Worm (Caenorhabditis elegans) whole organism, L2 larva: ENCODE measurements around the gene H04D03.6.

Experiments used
- C34F6.9 ChIP-seq: fragments of 150-350 bp; optimal IDR thresholded peaks from 2 replicates; lab custom pipeline; 2014; ENCODE audit warnings: missing biosample characterization, missing genetic modification characterization
- F13H6.1 ChIP-seq: sonication (generic microtip); optimal IDR thresholded peaks from 2 replicates; lab custom pipeline; 2016; ENCODE audit warnings: missing genetic modification characterization, missing compliant biosample characterization
- R02D3.7 ChIP-seq: fragments of 150-350 bp; optimal IDR thresholded peaks from 2 replicates; lab custom pipeline; 2014; ENCODE audit warnings: missing biosample characterization, missing genetic modification characterization
- Y55F3AM.14 ChIP-seq: fragments of 200-800 bp; sonication (Bioruptor generic); optimal IDR thresholded peaks from 2 replicates; lab custom pipeline; 2018; ENCODE audit warnings: mild to moderate bottlenecking, missing genetic modification characterization, missing compliant biosample characterization
- ZK546.5 ChIP-seq: sonication (generic microtip); optimal IDR thresholded peaks from 2 replicates; lab custom pipeline; 2017; ENCODE audit warnings: missing biosample characterization, missing genetic modification characterization
- alr-1 ChIP-seq: fragments of 150-350 bp; optimal IDR thresholded peaks from 2 replicates; lab custom pipeline; 2014; ENCODE audit warnings: missing biosample characterization, missing genetic modification characterization
- aly-2 ChIP-seq: fragments of 150-350 bp; optimal IDR thresholded peaks from 2 replicates; lab custom pipeline; 2014; ENCODE audit warnings: missing biosample characterization, missing genetic modification characterization
- ama-1 ChIP-seq: fragments of 150-350 bp; optimal IDR thresholded peaks from 2 replicates; lab custom pipeline; 2018; ENCODE audit warnings: inconsistent platforms
- blmp-1 ChIP-seq: sonication (generic microtip); optimal IDR thresholded peaks from 2 replicates; lab custom pipeline; 2017; ENCODE audit warnings: missing genetic modification characterization, mild to moderate bottlenecking, missing compliant biosample characterization, antibody characterized with exemption, moderate library complexity; ENCODE audit not compliant: insufficient read depth
- ceh-16 ChIP-seq: fragments of 150-350 bp; optimal IDR thresholded peaks from 2 replicates; lab custom pipeline; 2014; ENCODE audit warnings: missing biosample characterization, missing genetic modification characterization
- ceh-82 ChIP-seq: fragments of 150-350 bp; optimal IDR thresholded peaks from 2 replicates; lab custom pipeline; 2014; ENCODE audit warnings: missing biosample characterization, missing genetic modification characterization
- crh-2 ChIP-seq: sonication (generic microtip); optimal IDR thresholded peaks from 2 replicates; lab custom pipeline; 2017; ENCODE audit warnings: missing biosample characterization, missing genetic modification characterization
- dmd-4 ChIP-seq: sonication (generic microtip); optimal IDR thresholded peaks from 2 replicates; lab custom pipeline; 2017; ENCODE audit warnings: missing biosample characterization, missing genetic modification characterization
- egl-27 ChIP-seq: sonication (generic microtip); optimal IDR thresholded peaks from 3 replicates; lab custom pipeline; 2017; ENCODE audit warnings: missing biosample characterization, missing genetic modification reagents, missing genetic modification characterization
- elt-1 ChIP-seq: fragments of 150-350 bp; optimal IDR thresholded peaks from 2 replicates; lab custom pipeline; 2014; ENCODE audit warnings: missing biosample characterization, missing genetic modification characterization
- elt-3 ChIP-seq: sonication (generic microtip); optimal IDR thresholded peaks from 2 replicates; lab custom pipeline; 2017; ENCODE audit warnings: missing biosample characterization, missing genetic modification characterization
- fos-1 ChIP-seq: fragments of 150-350 bp; optimal IDR thresholded peaks from 2 replicates; lab custom pipeline; 2014; ENCODE audit warnings: missing biosample characterization, missing genetic modification characterization
- gmeb-1 ChIP-seq: fragments of 150-350 bp; optimal IDR thresholded peaks from 2 replicates; lab custom pipeline; 2014; ENCODE audit warnings: missing biosample characterization, missing genetic modification characterization
- lin-11 ChIP-seq: fragments of 150-350 bp; sonication (generic microtip); optimal IDR thresholded peaks from 2 replicates; lab custom pipeline; 2014; ENCODE audit warnings: missing biosample characterization, missing genetic modification characterization, inconsistent platforms, mixed read lengths
- lin-13 ChIP-seq: fragments of 150-350 bp; optimal IDR thresholded peaks from 2 replicates; lab custom pipeline; 2014; ENCODE audit warnings: missing biosample characterization, missing genetic modification reagents, missing genetic modification characterization
- lin-39 ChIP-seq: fragments of 150-350 bp; optimal IDR thresholded peaks from 2 replicates; lab custom pipeline; 2014; ENCODE audit warnings: missing biosample characterization, missing genetic modification reagents, missing genetic modification characterization
- lsy-2 ChIP-seq, 2 experiments: fragments of 150-350 bp in 1 of 2; sonication (generic microtip) in 1 of 2; optimal IDR thresholded peaks; 2 replicates each; lab custom pipeline; 2014 to 2017; ENCODE audit warnings: missing biosample characterization in 2 of 2, missing genetic modification characterization in 2 of 2
- mab-5 ChIP-seq: fragments of 150-350 bp; optimal IDR thresholded peaks from 2 replicates; lab custom pipeline; 2014; ENCODE audit warnings: missing biosample characterization, missing genetic modification characterization
- mbf-1 ChIP-seq: sonication (generic microtip); optimal IDR thresholded peaks from 2 replicates; lab custom pipeline; 2017; ENCODE audit warnings: missing biosample characterization, missing genetic modification characterization
- mdl-1 ChIP-seq, 2 experiments: fragments of 150-350 bp in 1 of 2; sonication (generic microtip) in 1 of 2; optimal IDR thresholded peaks; 2 replicates each; lab custom pipeline; 2017; ENCODE audit warnings: missing biosample characterization in 2 of 2, missing genetic modification characterization in 2 of 2
- nhr-10 ChIP-seq: sonication (generic microtip); optimal IDR thresholded peaks from 2 replicates; lab custom pipeline; 2017; ENCODE audit warnings: missing biosample characterization, missing genetic modification characterization
- nhr-11 ChIP-seq: fragments of 150-350 bp; optimal IDR thresholded peaks from 2 replicates; lab custom pipeline; 2014; ENCODE audit warnings: missing biosample characterization, missing genetic modification characterization
- nhr-12 ChIP-seq: fragments of 150-350 bp; optimal IDR thresholded peaks from 2 replicates; lab custom pipeline; 2014; ENCODE audit warnings: missing biosample characterization, missing genetic modification characterization
- nhr-129 ChIP-seq: fragments of 150-350 bp; optimal IDR thresholded peaks from 2 replicates; lab custom pipeline; 2014; ENCODE audit warnings: missing biosample characterization, missing genetic modification characterization
- nhr-21 ChIP-seq: fragments of 150-350 bp; optimal IDR thresholded peaks from 2 replicates; lab custom pipeline; 2014; ENCODE audit warnings: missing biosample characterization, missing genetic modification characterization
- nhr-23 ChIP-seq: fragments of 150-350 bp; optimal IDR thresholded peaks from 2 replicates; lab custom pipeline; 2014; ENCODE audit warnings: missing biosample characterization, missing genetic modification reagents, missing genetic modification characterization
- nhr-237 ChIP-seq: fragments of 150-350 bp; optimal IDR thresholded peaks from 2 replicates; lab custom pipeline; 2014; ENCODE audit warnings: missing biosample characterization, missing genetic modification characterization
- nhr-25 ChIP-seq: fragments of 150-350 bp; sonication (generic microtip); optimal IDR thresholded peaks from 3 replicates; lab custom pipeline; 2014; ENCODE audit warnings: missing biosample characterization, missing genetic modification characterization
- nhr-6 ChIP-seq: fragments of 150-350 bp; optimal IDR thresholded peaks from 2 replicates; lab custom pipeline; 2014; ENCODE audit warnings: missing biosample characterization, missing genetic modification characterization
- nhr-77 ChIP-seq: fragments of 150-350 bp; optimal IDR thresholded peaks from 2 replicates; lab custom pipeline; 2014; ENCODE audit warnings: missing biosample characterization, missing genetic modification characterization
- peb-1 ChIP-seq: fragments of 150-350 bp; optimal IDR thresholded peaks from 2 replicates; lab custom pipeline; 2014; ENCODE audit warnings: missing biosample characterization, missing genetic modification characterization
- sem-4 ChIP-seq: fragments of 150-350 bp; optimal IDR thresholded peaks from 2 replicates; lab custom pipeline; 2014; ENCODE audit warnings: missing biosample characterization, missing genetic modification reagents, missing genetic modification characterization
- skn-1 ChIP-seq: sonication (generic microtip); optimal IDR thresholded peaks from 2 replicates; lab custom pipeline; 2017; ENCODE audit warnings: missing biosample characterization, missing genetic modification characterization
- sma-3 ChIP-seq: sonication (generic microtip); optimal IDR thresholded peaks from 2 replicates; lab custom pipeline; 2016; ENCODE audit warnings: missing genetic modification reagents, missing genetic modification characterization, missing compliant biosample characterization
- sma-9 ChIP-seq, 2 experiments: fragments of 150-350 bp in 1 of 2; sonication (generic microtip) in 1 of 2; optimal IDR thresholded peaks; 2 replicates each; lab custom pipeline; 2014 to 2016; ENCODE audit warnings: missing genetic modification characterization in 2 of 2, mild to moderate bottlenecking in 1 of 2, missing biosample characterization in 1 of 2, missing compliant biosample characterization in 1 of 2, missing genetic modification reagents in 1 of 2, moderate library complexity in 1 of 2
- snpc-4 ChIP-seq: fragments of 150-350 bp; optimal IDR thresholded peaks from 2 replicates; lab custom pipeline; 2014; ENCODE audit warnings: missing biosample characterization, missing genetic modification characterization
- unc-39 ChIP-seq: fragments of 150-350 bp; optimal IDR thresholded peaks from 2 replicates; lab custom pipeline; 2014; ENCODE audit warnings: missing biosample characterization, missing genetic modification characterization
- unc-55 ChIP-seq: fragments of 150-350 bp; sonication (generic microtip); optimal IDR thresholded peaks from 3 replicates; lab custom pipeline; 2014; ENCODE audit warnings: missing biosample characterization, missing genetic modification reagents, missing genetic modification characterization
- unc-62 ChIP-seq: fragments of 150-350 bp; optimal IDR thresholded peaks from 2 replicates; lab custom pipeline; 2014; ENCODE audit warnings: missing biosample characterization, missing genetic modification reagents, missing genetic modification characterization
- zag-1 ChIP-seq: fragments of 150-350 bp; optimal IDR thresholded peaks from 2 replicates; lab custom pipeline; 2014; ENCODE audit warnings: missing biosample characterization, missing genetic modification characterization
- ztf-1 ChIP-seq: fragments of 200-800 bp; sonication (Bioruptor generic); conservative IDR thresholded peaks from 2 replicates; pipeline ENCODE4 v1.3.6; 2022; ENCODE audit warnings: missing genetic modification characterization, missing compliant biosample characterization
- ztf-11 ChIP-seq: sonication (generic microtip); optimal IDR thresholded peaks from 2 replicates; lab custom pipeline; 2017; ENCODE audit warnings: missing biosample characterization, missing genetic modification characterization
- ztf-4 ChIP-seq: fragments of 150-350 bp; optimal IDR thresholded peaks from 2 replicates; lab custom pipeline; 2014; ENCODE audit warnings: missing biosample characterization, missing genetic modification characterization

H04D03.6 gene

DNA sequence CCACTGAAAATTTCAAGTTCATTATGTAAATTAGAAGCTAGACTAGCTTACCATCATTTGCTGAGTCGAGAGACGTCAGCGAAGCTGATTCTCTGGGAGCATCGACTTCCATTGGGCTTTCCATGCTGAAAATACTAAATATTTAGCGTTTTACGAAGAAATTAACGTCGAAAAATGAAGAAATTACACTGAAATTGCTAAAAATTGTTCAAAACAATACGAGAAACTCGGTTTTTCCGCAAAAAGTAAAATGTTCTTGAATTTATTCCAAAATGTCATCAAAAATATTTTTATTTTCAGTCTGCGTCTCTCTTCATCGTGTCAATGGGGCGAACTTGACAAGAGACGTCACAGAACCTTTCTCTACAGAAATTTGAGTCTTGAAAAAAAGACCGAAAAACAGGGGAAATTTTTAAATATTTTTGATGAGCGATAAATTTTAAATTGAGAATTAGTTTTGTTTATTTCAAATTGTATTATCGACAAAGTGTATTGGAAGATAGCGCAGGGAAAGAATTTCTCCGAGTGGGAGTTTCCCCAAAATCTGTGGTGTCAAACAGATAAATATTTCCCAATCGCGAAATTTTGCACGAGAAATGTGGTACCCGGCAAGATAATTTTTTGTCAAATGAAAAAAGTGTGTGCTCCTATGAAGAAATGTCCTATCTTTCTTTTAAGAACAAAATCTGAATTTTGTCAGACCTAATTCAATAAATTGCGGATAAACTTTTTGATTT, 21.9 kb upstream of the H04D03.6 start, which contains the start of gene ecps-1:
Gene ecps-1, minus strand, starts transcription at position 125 of the 737 bp plus-strand sequence.
- TF ChIP-seq F13H6.1 (tag; lab: Kevin White, UChicago) (peak; percentile 77), lin-11 (tag; lab: Kevin White, UChicago) (no peak), lsy-2 (tag; optimal IDR thresholded peaks at IDR 0.05; lab: Kevin White, UChicago) (peak; percentile 70 to 93), nhr-10 (tag; lab: Kevin White, UChicago) (no peak), dmd-4 (tag; lab: Kevin White, UChicago) (no peak), fos-1 (peak; percentile 80), ama-1 (no peak), nhr-6 (tag; lab: Kevin White, UChicago) (peak; percentile 83), unc-55 (GFP tag; lab: Kevin White, UChicago) (peak; percentile 96), ztf-4 (tag; lab: Kevin White, UChicago) (no peak), gmeb-1 (tag; lab: Kevin White, UChicago) (peak; percentile 84), sem-4 (peak; percentile 82), Y55F3AM.14 (GFP tag; lab: Kevin White, UChicago) (no peak), nhr-77 (tag; lab: Kevin White, UChicago) (peak; percentile 41), elt-1 (tag; lab: Kevin White, UChicago) (no peak), mbf-1 (tag; lab: Kevin White, UChicago) (no peak), unc-39 (tag; lab: Kevin White, UChicago) (no peak), ceh-16 (no peak), ceh-82 (tag; lab: Kevin White, UChicago) (no peak), alr-1 (tag; lab: Kevin White, UChicago) (no peak), ztf-1 (GFP tag; lab: Robert Waterston, UW) (no peak), blmp-1 (peak; percentile 24), mab-5 (tag; lab: Kevin White, UChicago) (peak; percentile 88), nhr-11 (tag; lab: Kevin White, UChicago) (peak; percentile 11), egl-27 (tag; lab: Kevin White, UChicago) (peak; percentile 57), crh-2 (peak; percentile 95), sma-9 (GFP tag; optimal IDR thresholded peaks at IDR 0.05; lab: Kevin White, UChicago) (peak; percentile 90), sma-9 (tag; optimal IDR thresholded peaks at IDR 0.05; lab: Kevin White, UChicago) (no peak), snpc-4 (peak; percentile 50), ztf-11 (no peak), elt-3 (no peak), nhr-12 (tag; lab: Kevin White, UChicago) (no peak), nhr-129 (tag; lab: Kevin White, UChicago) (peak; percentile 81), peb-1 (no peak), skn-1 (tag; lab: Kevin White, UChicago) (peak; percentile 95), sma-3 (GFP tag; lab: Kevin White, UChicago) (peak; percentile 96), nhr-237 (tag; lab: Kevin White, UChicago) (peak; percentile 46), lin-13 (GFP tag; lab: Kevin White, UChicago) (no peak), R02D3.7 (tag; lab: Kevin White, UChicago) (peak; percentile 41), zag-1 (tag; lab: Kevin White, UChicago) (peak; percentile 48), aly-2 (no peak), unc-62 (GFP tag; lab: Kevin White, UChicago) (no peak), C34F6.9 (tag; lab: Kevin White, UChicago) (peak; percentile 97), ZK546.5 (tag; lab: Kevin White, UChicago) (peak; percentile 58), nhr-23 (tag; lab: Kevin White, UChicago) (no peak), nhr-21 (tag; lab: Kevin White, UChicago) (peak; percentile 81), lin-39 (tag; lab: Kevin White, UChicago) (no peak), nhr-25 (tag; lab: Kevin White, UChicago) (no peak), mdl-1 (tag; optimal IDR thresholded peaks at IDR 0.05; lab: Kevin White, UChicago) (peak; percentile 1 to 4)
